Worm (Caenorhabditis elegans) whole organism, L3 larva: ENCODE data around the gene ser-1.

Source experiments
- jun-1 ChIP-seq: fragments of 150-350 bp; optimal IDR thresholded peaks from 2 replicates; lab custom pipeline; 2014; ENCODE audit warnings: missing biosample characterization, missing genetic modification reagents, missing genetic modification characterization
- nhr-43 ChIP-seq: sonication (generic microtip); optimal IDR thresholded peaks from 2 replicates; lab custom pipeline; 2016; ENCODE audit warnings: mild to moderate bottlenecking, missing genetic modification characterization, missing compliant biosample characterization; ENCODE audit not compliant: poor library complexity, severe bottlenecking
- zag-1 ChIP-seq: fragments of 150-350 bp; optimal IDR thresholded peaks from 2 replicates; lab custom pipeline; 2014; ENCODE audit warnings: missing biosample characterization, missing genetic modification characterization

- TF ChIP-seq zag-1 (tag; lab: Kevin White, UChicago) (no peak), nhr-43 (tag; lab: Kevin White, UChicago) (no peak), jun-1 (no peak)
These were observed 33.4 kb upstream of the ser-1 start for ce11 chrX:16546135-16546534.
